Worm (Caenorhabditis elegans): ENCODE measurements around the gene ZC518.8.

Gene ZC518.8

ce11 chrIV:12385061-12385460 is 23.4 kb upstream of the ZC518.8 start, which contains the start of gene F28D1.6:
TSS of gene F28D1.6 (minus strand) at chrIV:12385161.
- TF ChIP-seq lin-38 (GFP tag; IDR thresholded peaks at IDR 0.05) (no peak), set-16 (GFP tag; IDR thresholded peaks at IDR 0.05) (0 out of 2 replicates have a peak, but pooled peaks have one; percentile 6), egl-43 (GFP tag; IDR thresholded peaks at IDR 0.05) (no peak), nhr-76 (tag; optimal IDR thresholded peaks at IDR 0.05) (no peak), ztf-11 (tag; optimal IDR thresholded peaks at IDR 0.05) (no peak), Y75B8A.6 (GFP tag; IDR thresholded peaks at IDR 0.05) (no peak), dmd-9 (GFP tag; IDR thresholded peaks at IDR 0.05) (no peak), duxl-1 (tag; optimal IDR thresholded peaks at IDR 0.05; ENCODE audit: poor library complexity) (no peak)

ce11 chrIV:12382864-12383263 is 21.2 kb upstream of the ZC518.8 start, which contains the start of gene thn-2:
TSS of gene thn-2 (plus strand) at chrIV:12383170.
- TF ChIP-seq nhr-77 (tag; optimal IDR thresholded peaks at IDR 0.05): no peak
- peak; percentile 60 for TF ChIP-seq dmd-6 (GFP tag; IDR thresholded peaks at IDR 0.05)

ce11 chrIV:12379784-12380183 is 18.1 kb upstream of the ZC518.8 start, which contains the start of gene thn-1:
TSS of gene thn-1 (plus strand) at chrIV:12380084.
- no peak for TF ChIP-seq nhr-6 (tag; optimal IDR thresholded peaks at IDR 0.05)
- TF ChIP-seq hlh-30 (tag; optimal IDR thresholded peaks at IDR 0.05; ENCODE audit: insufficient read depth): no peak
- no peak for TF ChIP-seq nhr-28 (tag; optimal IDR thresholded peaks at IDR 0.05)
- no peak for TF ChIP-seq daf-8 (GFP tag; IDR thresholded peaks at IDR 0.05)
- TF ChIP-seq jun-1 (tag; optimal IDR thresholded peaks at IDR 0.05): no peak

ce11 chrIV:12378919-12379318 is 17.2 kb upstream of the ZC518.8 start:
- TF ChIP-seq nhr-28 (tag; optimal IDR thresholded peaks at IDR 0.05): peak; percentile 28
- no peak for TF ChIP-seq spr-3 (GFP tag; optimal IDR thresholded peaks at IDR 0.05)
- peak; percentile 52; the same call in 1 of the 2 replicates for TF ChIP-seq php-3 (GFP tag; IDR thresholded peaks at IDR 0.05)
- peak; percentile 48 for TF ChIP-seq aha-1 (tag)
- TF ChIP-seq skn-1 (tag; optimal IDR thresholded peaks at IDR 0.05): no peak
- no peak for TF ChIP-seq lin-13 (GFP tag; optimal IDR thresholded peaks at IDR 0.05)
- TF ChIP-seq daf-16 (GFP tag; optimal IDR thresholded peaks at IDR 0.05): no peak
- TF ChIP-seq daf-16 (tag; optimal IDR thresholded peaks at IDR 0.05): peak; percentile 11
- peak; percentile 75 for TF ChIP-seq pqm-1 (tag; optimal IDR thresholded peaks at IDR 0.05)
- TF ChIP-seq hlh-11 (tag; optimal IDR thresholded peaks at IDR 0.05): peak; percentile 43
- TF ChIP-seq dve-1 (tag; optimal IDR thresholded peaks at IDR 0.05; ENCODE audit: insufficient read depth): peak; percentile 50
- TF ChIP-seq dmd-6 (GFP tag; IDR thresholded peaks at IDR 0.05): peak; percentile 58

ce11 chrIV:12376021-12376420 is 14.3 kb upstream of the ZC518.8 start, which contains the start of gene atz-1:
TSS of gene atz-1 (minus strand) at chrIV:12376121.
- no peak for TF ChIP-seq zfp-3 (GFP tag; conservative IDR thresholded peaks at IDR 0.05)
- no peak for TF ChIP-seq mdt-29 (GFP tag; IDR thresholded peaks at IDR 0.05)
- no peak for TF ChIP-seq madf-5 (GFP tag; IDR thresholded peaks at IDR 0.05)
- TF ChIP-seq ama-1 (optimal IDR thresholded peaks at IDR 0.05): no peak
- no peak for TF ChIP-seq zip-2 (tag; optimal IDR thresholded peaks at IDR 0.05)
- peak in 1 of 2 experiments; percentile 55 for TF ChIP-seq unc-62 (GFP tag; optimal IDR thresholded peaks at IDR 0.05 in 1 of 2)
- TF ChIP-seq unc-62 (tag; optimal IDR thresholded peaks at IDR 0.05): no peak

ce11 chrIV:12371879-12372278 is 10.2 kb upstream of the ZC518.8 start, which contains the start of gene wdr-46:
TSS of gene wdr-46 (plus strand) at chrIV:12372253.
- TF ChIP-seq lin-13 (GFP tag; optimal IDR thresholded peaks at IDR 0.05) (peak; percentile 67), nhr-102 (tag; optimal IDR thresholded peaks at IDR 0.05) (peak; percentile 78), ces-1 (GFP tag; optimal IDR thresholded peaks at IDR 0.05) (peak; percentile 29), ama-1 (optimal IDR thresholded peaks at IDR 0.05) (peak; percentile 39), lim-7 (GFP tag; IDR thresholded peaks at IDR 0.05) (no peak), pqm-1 (tag; optimal IDR thresholded peaks at IDR 0.05) (no peak), aly-2 (tag; optimal IDR thresholded peaks at IDR 0.05) (no peak), lsy-2 (tag; optimal IDR thresholded peaks at IDR 0.05) (peak; percentile 98 to 100), gei-8 (GFP tag; optimal IDR thresholded peaks at IDR 0.05) (no peak), snpc-1.2 (GFP tag; IDR thresholded peaks at IDR 0.05) (peak; percentile 65; the same call in 1 of the 2 replicates), cey-2 (tag; optimal IDR thresholded peaks at IDR 0.05; ENCODE audit: borderline replicate concordance, insufficient read depth) (peak; percentile 7), nhr-41 (GFP tag; IDR thresholded peaks at IDR 0.05) (no peak), lin-29 (GFP tag; IDR thresholded peaks at IDR 0.05) (peak; percentile 43; the same call in 1 of the 2 replicates), zfp-3 (GFP tag; conservative IDR thresholded peaks at IDR 0.05) (peak; percentile 63; the same call in 1 of the 2 replicates), mep-1 (tag; optimal IDR thresholded peaks at IDR 0.05) (peak; percentile 88), Y5F2A.4 (GFP tag; optimal IDR thresholded peaks at IDR 0.05) (peak; percentile 6)
